Worm (Caenorhabditis elegans) whole organism, early embryonic: ENCODE measurements around the gene hsp-12.2.

Source experiments
- B0310.2 ChIP-seq: sonication (generic microtip); optimal IDR thresholded peaks from 2 replicates; lab custom pipeline; 2016; ENCODE audit warnings: mild to moderate bottlenecking, missing genetic modification characterization, missing compliant biosample characterization
- F13C5.2 ChIP-seq: sonication (generic microtip); optimal IDR thresholded peaks from 2 replicates; lab custom pipeline; 2017; ENCODE audit warnings: mild to moderate bottlenecking, missing genetic modification characterization, inconsistent platforms, missing compliant biosample characterization
- aly-1 ChIP-seq: sonication (generic microtip); optimal IDR thresholded peaks from 2 replicates; lab custom pipeline; 2016; ENCODE audit warnings: missing genetic modification characterization, missing compliant biosample characterization
- ama-1 ChIP-seq: fragments of 150-350 bp; optimal IDR thresholded peaks from 2 replicates; lab custom pipeline; 2014
- flt-1 ChIP-seq: fragments of 200-800 bp; sonication (Bioruptor generic); IDR thresholded peaks from 2 replicates; pipeline ENCODE4 v1.3.6; 2022; ENCODE audit warnings: missing genetic modification characterization, missing compliant biosample characterization
- hmbx-1 ChIP-seq: sonication (generic microtip); optimal IDR thresholded peaks from 2 replicates; lab custom pipeline; 2016; ENCODE audit warnings: mild to moderate bottlenecking, missing genetic modification characterization, missing compliant biosample characterization
- hmg-4 ChIP-seq: fragments of 200-800 bp; sonication (Bioruptor generic); optimal IDR thresholded peaks from 2 replicates; lab custom pipeline; 2018; ENCODE audit warnings: mild to moderate bottlenecking, missing genetic modification characterization, missing compliant biosample characterization
- hnd-1 ChIP-seq: sonication (generic microtip); optimal IDR thresholded peaks from 2 replicates; lab custom pipeline; 2016; ENCODE audit warnings: missing genetic modification characterization, missing compliant biosample characterization
- pes-1 ChIP-seq: fragments of 200-800 bp; sonication (Bioruptor generic); IDR thresholded peaks from 2 replicates; pipeline ENCODE4 v1.3.6; 2022; ENCODE audit warnings: missing genetic modification reagents, missing genetic modification characterization, missing compliant biosample characterization
- scrt-1 ChIP-seq: fragments of 200-800 bp; sonication (Bioruptor generic); IDR thresholded peaks from 2 replicates; pipeline ENCODE4 v1.3.6; 2022; ENCODE audit warnings: missing genetic modification characterization, missing compliant biosample characterization
- tbx-37 ChIP-seq: fragments of 200-800 bp; sonication (Bioruptor generic); conservative IDR thresholded peaks from 2 replicates; pipeline ENCODE4 v1.3.6; 2022; ENCODE audit warnings: missing genetic modification reagents, missing genetic modification characterization, missing compliant biosample characterization
- tra-4 ChIP-seq: sonication (generic microtip); optimal IDR thresholded peaks from 2 replicates; lab custom pipeline; 2017; ENCODE audit warnings: missing genetic modification characterization, missing compliant biosample characterization

- TF ChIP-seq scrt-1 (GFP tag; lab: Robert Waterston, UW) = no peak
- no peak for TF ChIP-seq tbx-37 (GFP tag; lab: Robert Waterston, UW)
- no peak for TF ChIP-seq B0310.2 (tag; lab: Kevin White, UChicago)
- TF ChIP-seq aly-1 (tag; lab: Kevin White, UChicago) = no peak
- no peak for TF ChIP-seq hmbx-1 (tag; lab: Kevin White, UChicago)
- TF ChIP-seq ama-1 (lab: Kevin White, UChicago) = no peak
- no peak for TF ChIP-seq flt-1 (GFP tag; lab: Robert Waterston, UW)
- TF ChIP-seq hnd-1 (tag; lab: Kevin White, UChicago) = no peak
- TF ChIP-seq tra-4 (tag; lab: Kevin White, UChicago) = no peak
- no peak for TF ChIP-seq pes-1 (GFP tag; lab: Robert Waterston, UW)
- TF ChIP-seq hmg-4 (GFP tag; lab: Kevin White, UChicago) = peak; percentile 27
- TF ChIP-seq F13C5.2 (tag; lab: Kevin White, UChicago) = peak; percentile 30
These were observed 13.6 kb upstream of the hsp-12.2 start for ce11 chrIII:8124323-8124722.
